Fruit fly (Drosophila melanogaster): Measurements from ENCODE around the gene dnc.

Gene dnc

DNA sequence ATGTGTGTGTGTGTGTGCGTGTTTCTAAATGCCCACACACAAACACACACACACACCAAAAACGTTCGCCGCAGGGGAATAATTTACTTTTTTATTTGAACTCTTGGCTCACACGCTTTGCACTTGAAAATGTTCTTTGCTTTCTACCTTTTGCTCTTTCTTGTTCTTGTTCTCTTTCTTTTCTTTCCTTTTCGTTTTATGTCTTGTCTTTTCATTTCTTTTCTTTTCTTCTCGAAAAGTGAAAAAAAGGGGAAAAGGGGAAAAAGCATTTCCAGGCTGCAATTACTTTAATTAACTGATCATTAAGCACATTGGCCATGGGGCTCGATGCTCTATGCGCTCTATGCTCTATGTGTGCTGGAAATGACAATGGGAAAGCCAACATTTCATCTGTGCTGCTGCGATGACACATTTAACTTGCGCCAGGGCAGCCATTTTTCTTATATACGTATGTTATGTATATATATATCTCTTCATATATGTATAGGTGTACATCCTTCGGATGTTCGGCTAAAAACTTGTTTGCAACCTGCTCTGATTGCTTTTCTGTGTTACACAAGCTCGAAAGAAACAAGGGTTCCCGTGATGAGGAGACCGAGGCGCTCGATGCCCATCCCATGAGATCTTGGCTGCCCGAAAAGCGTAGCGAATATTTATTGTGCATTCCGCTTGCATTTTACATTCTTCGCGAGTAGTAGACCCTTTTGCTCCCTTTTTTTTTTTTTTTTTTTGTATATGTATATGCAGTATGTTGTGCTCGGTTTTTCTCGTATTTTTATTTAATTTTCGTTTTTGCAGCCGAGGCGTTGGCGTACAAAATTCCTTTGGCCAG is 25.4 kb upstream of the dnc start:
- TF ChIP-seq Myc (optimal IDR thresholded peaks at IDR 0.05) (no peak), fru (GFP tag; optimal IDR thresholded peaks at IDR 0.05) (peak; percentile 29), Rel (GFP tag; optimal IDR thresholded peaks at IDR 0.05) (peak; percentile 38), Rel (tag; optimal IDR thresholded peaks at IDR 0.05) (no peak), psq (GFP tag; optimal IDR thresholded peaks at IDR 0.05) (peak; percentile 89), CrebA (GFP tag; optimal IDR thresholded peaks at IDR 0.05; ENCODE audit: borderline replicate concordance) (peak; percentile 65)

DNA sequence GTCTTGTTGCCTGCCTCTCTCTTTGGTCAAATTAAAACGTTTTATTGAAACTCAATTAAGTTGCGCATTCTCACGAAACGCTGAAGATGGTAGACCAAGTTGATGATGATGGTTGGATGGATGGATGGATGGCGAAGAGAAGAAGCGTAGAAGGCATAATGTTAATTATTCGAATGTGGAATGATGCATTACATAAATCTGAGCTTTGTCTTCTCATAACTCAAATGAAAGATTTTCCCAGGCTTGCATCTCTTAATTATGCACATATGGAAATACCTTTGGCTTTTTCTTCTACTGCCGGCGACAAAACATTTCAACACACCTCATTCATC is 24.8 kb upstream of the dnc start:
- no peak for TF ChIP-seq lola (GFP tag; optimal IDR thresholded peaks at IDR 0.05)
- no peak for TF ChIP-seq psq (GFP tag; optimal IDR thresholded peaks at IDR 0.05)
- no peak for TF ChIP-seq Hr78 (GFP tag; optimal IDR thresholded peaks at IDR 0.05)
- TF ChIP-seq usp (GFP tag; optimal IDR thresholded peaks at IDR 0.05), result no peak
- TF ChIP-seq N (GFP tag; optimal IDR thresholded peaks at IDR 0.05), result no peak
- no peak for TF ChIP-seq jim (GFP tag; optimal IDR thresholded peaks at IDR 0.05)
- no peak for TF ChIP-seq tai (GFP tag; optimal IDR thresholded peaks at IDR 0.05)
- no peak for TF ChIP-seq sv (GFP tag; optimal IDR thresholded peaks at IDR 0.05)
- no peak for TF ChIP-seq dl (GFP tag; optimal IDR thresholded peaks at IDR 0.05; ENCODE audit: insufficient read depth in 1 of 2, partially characterized antibody in 2 of 2)

DNA sequence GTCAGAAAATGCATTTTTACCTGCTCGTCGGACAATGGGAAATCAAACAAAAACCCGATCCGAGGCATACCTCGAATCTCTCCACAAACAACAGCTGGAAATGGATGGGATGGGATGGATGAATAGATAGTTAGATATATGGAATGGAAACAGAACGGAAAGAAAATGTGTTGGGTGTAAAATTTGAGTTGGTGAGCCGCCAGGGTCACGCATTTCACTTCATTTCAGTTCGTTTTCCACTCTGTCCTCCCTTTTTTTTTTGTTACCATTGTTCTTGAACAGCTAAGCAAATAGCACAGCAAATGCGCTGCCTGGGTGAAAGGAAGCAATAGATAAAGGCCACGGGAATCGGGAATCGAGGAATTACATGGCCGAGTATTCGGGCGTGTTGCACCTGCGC is 24.0 kb upstream of the dnc start:
- TF ChIP-seq HLH106 (tag; optimal IDR thresholded peaks at IDR 0.05) (no peak), Hr78 (GFP tag; optimal IDR thresholded peaks at IDR 0.05) (no peak), Abd-B (GFP tag; optimal IDR thresholded peaks at IDR 0.05) (no peak), Dif (GFP tag; optimal IDR thresholded peaks at IDR 0.05; ENCODE audit: partially characterized antibody) (no peak), OdsH (GFP tag; optimal IDR thresholded peaks at IDR 0.05) (no peak), sv (GFP tag; optimal IDR thresholded peaks at IDR 0.05) (no peak), h (GFP tag; optimal IDR thresholded peaks at IDR 0.05) (no peak), Jra (GFP tag; optimal IDR thresholded peaks at IDR 0.05) (no peak), br (GFP tag; optimal IDR thresholded peaks at IDR 0.05) (no peak), tai (GFP tag; optimal IDR thresholded peaks at IDR 0.05) (no peak), psq (GFP tag; optimal IDR thresholded peaks at IDR 0.05) (no peak)

DNA sequence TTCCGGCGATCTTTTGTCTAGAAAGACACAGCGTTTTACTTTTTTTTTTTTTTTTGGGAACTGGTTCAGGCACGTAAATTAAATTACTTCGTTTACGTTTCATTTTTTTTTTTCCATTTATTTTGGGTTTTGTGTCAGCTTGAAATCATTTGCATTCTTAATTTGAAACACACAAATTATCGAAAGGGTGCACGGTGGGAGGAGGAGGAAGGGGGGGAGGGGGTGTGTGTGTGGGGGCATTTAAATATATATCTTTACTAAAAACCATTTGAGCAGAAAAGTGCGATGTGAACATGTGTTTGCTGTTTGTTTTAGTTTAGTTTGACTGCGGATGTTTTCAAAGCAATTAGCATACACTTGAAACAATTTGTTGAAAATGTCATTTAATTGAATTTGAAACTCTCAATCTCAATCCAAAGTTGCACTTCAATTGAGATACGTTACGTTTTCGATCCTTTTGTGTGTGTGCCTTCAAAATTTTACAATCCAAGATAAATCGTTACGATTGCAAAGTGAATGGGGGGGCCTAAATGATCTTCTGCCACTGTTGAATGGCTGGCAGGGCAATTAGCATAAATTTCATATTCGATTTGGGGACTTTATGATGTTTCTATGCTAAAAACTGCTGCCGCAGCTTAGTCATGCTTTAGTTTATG is 19.1 kb upstream of the dnc start:
- TF ChIP-seq Jra (GFP tag; optimal IDR thresholded peaks at IDR 0.05) (no peak), CG32264 (GFP tag; optimal IDR thresholded peaks at IDR 0.05) (no peak), Myc (optimal IDR thresholded peaks at IDR 0.05) (no peak), Rel (GFP tag; optimal IDR thresholded peaks at IDR 0.05) (no peak), Rel (tag; optimal IDR thresholded peaks at IDR 0.05) (no peak), ey (GFP tag; optimal IDR thresholded peaks at IDR 0.05) (no peak)

DNA sequence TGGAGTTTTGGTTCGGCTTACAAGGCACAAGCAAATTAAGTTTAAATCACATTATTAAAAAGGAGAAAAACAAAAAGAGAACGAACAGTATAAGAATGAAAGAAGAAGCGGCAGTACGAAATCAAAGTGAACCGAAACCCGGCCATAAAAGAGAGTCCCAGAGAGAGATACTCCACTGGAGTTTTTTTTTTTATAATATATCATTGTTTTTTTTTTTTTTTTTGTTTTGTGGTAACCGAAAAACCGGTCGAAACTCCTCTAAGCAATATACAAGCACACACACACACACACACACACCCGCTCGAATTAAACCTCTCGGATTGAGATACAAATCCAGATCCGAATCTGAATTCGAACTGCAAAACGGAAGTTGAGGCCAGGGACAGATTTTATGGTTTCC is 17.6 kb upstream of the dnc start:
- TF ChIP-seq psq (GFP tag; optimal IDR thresholded peaks at IDR 0.05) (peak; percentile 53), Dif (GFP tag; optimal IDR thresholded peaks at IDR 0.05; ENCODE audit: partially characterized antibody) (no peak)

DNA sequence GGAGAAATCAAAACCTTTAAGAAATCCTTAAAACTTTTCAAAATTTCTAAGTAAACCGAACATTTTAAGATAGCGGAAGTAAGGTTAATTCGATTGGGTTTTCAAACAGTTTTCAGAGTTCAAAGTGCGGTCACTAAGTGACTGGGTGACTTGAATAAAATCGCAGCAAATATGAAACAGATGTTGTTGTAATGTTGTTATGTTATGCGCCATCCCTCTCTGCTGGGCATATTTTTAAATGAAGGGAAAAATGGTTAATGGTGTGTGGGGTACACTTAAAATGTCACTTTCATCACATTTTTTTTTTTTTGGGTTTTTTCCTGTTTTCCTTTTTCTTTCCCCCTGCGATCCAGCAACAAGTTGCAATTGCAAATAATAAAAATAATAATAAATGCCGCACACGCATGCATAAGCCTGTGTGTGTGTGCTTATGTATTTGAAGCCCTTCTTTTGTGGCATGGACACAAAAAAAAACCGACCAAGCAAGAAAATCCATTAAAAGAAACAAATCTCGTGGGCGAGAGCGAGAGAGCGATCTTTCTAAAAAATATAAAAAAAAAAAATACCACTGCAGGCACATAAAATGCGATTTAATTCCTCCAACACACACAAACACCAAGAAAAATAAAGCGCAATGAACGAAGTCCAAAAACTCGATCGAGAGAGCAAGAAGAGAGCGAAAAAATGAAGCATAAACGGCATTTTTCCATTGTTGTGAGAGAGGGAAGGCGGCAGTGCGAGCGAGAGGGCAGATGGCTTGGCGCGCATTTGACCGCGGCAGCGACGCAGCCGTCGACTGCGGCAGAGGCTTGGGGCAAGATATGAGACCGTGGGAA is 14.5 kb upstream of the dnc start:
- TF ChIP-seq Hr83 (GFP tag; optimal IDR thresholded peaks at IDR 0.05; ENCODE audit: poor library complexity, severe bottlenecking) (peak; percentile 45), HLH106 (tag; optimal IDR thresholded peaks at IDR 0.05) (no peak), CrebA (GFP tag; optimal IDR thresholded peaks at IDR 0.05; ENCODE audit: borderline replicate concordance) (peak; percentile 28), dl (GFP tag; optimal IDR thresholded peaks at IDR 0.05; ENCODE audit: insufficient read depth in 1 of 2, partially characterized antibody in 2 of 2) (peak in 1 of 2 experiments; percentile 37), Mio (GFP tag; optimal IDR thresholded peaks at IDR 0.05) (no peak), lola (GFP tag; optimal IDR thresholded peaks at IDR 0.05) (no peak), Hnf4 (GFP tag; optimal IDR thresholded peaks at IDR 0.05) (no peak), foxo (GFP tag; optimal IDR thresholded peaks at IDR 0.05) (no peak), woc (GFP tag; optimal IDR thresholded peaks at IDR 0.05) (no peak), dmrt93B (GFP tag; optimal IDR thresholded peaks at IDR 0.05) (no peak)

Data from whole organism, wandering third instar larva.